Fruit fly (Drosophila melanogaster) whole organism: Measurements from ENCODE around the gene shtd.

Source experiments
- Dll ChIP-seq: fragments of >200 bp; optimal IDR thresholded peaks from 2 replicates; lab custom pipeline; 2017
- pan ChIP-seq: fragments of >200 bp; optimal IDR thresholded peaks from 2 replicates; lab custom pipeline; 2017
- psq ChIP-seq: fragments of >200 bp; optimal IDR thresholded peaks from 2 replicates; lab custom pipeline; 2017
- usp ChIP-seq: fragments of >200 bp; optimal IDR thresholded peaks from 2 replicates; lab custom pipeline; 2017; ENCODE audit warnings: missing biosample characterization, missing genetic modification characterization, mixed read lengths

dm6 chrX:15465410-15465809, 3.2 kb upstream of the shtd start:
- TF ChIP-seq Dll (lab: Kevin White, UChicago) (no peak), psq (lab: Kevin White, UChicago) (no peak), usp (GFP tag; lab: Kevin White, UChicago) (no peak), pan (lab: Kevin White, UChicago) (no peak)
